Fruit fly (Drosophila melanogaster) whole organism, embryonic: ENCODE results near the gene Send2.

Experiments
- CG10543 ChIP-seq: fragments of 200-800 bp; sonication (Bioruptor generic); optimal IDR thresholded peaks from 3 replicates; lab custom pipeline; 2017; ENCODE audit warnings: missing biosample characterization, mild to moderate bottlenecking, missing genetic modification characterization, moderate library complexity
- CG10979 ChIP-seq: fragments of 200-800 bp; sonication (Bioruptor generic); optimal IDR thresholded peaks from 2 replicates; lab custom pipeline; 2018; ENCODE audit warnings: missing biosample characterization, mild to moderate bottlenecking, missing genetic modification characterization, moderate library complexity
- CG11093 ChIP-seq: fragments of 200-800 bp; sonication (Bioruptor generic); IDR thresholded peaks from 3 replicates; pipeline ENCODE4 v1.3.6; 2022; ENCODE audit warnings: missing biosample characterization, missing genetic modification characterization
- CG14667 ChIP-seq: fragments of 200-800 bp; sonication (Bioruptor generic); IDR thresholded peaks from 2 replicates; pipeline ENCODE4 v1.3.6; 2022; ENCODE audit warnings: missing biosample characterization, missing genetic modification characterization
- CG1529 ChIP-seq: fragments of 200-800 bp; sonication (Bioruptor generic); optimal IDR thresholded peaks from 3 replicates; lab custom pipeline; 2018; ENCODE audit warnings: missing biosample characterization, missing genetic modification characterization
- CG15479 ChIP-seq: fragments of 200-800 bp; sonication (Bioruptor generic); optimal IDR thresholded peaks from 3 replicates; lab custom pipeline; 2019; ENCODE audit warnings: missing biosample characterization, mild to moderate bottlenecking, missing genetic modification characterization, moderate library complexity
- CG17328 ChIP-seq: fragments of 200-800 bp; sonication (Bioruptor generic); IDR thresholded peaks from 2 replicates; pipeline ENCODE4 v1.3.6; 2022; ENCODE audit warnings: missing biosample characterization, missing genetic modification characterization
- CG17385 ChIP-seq: fragments of 200-800 bp; sonication (Bioruptor generic); optimal IDR thresholded peaks from 3 replicates; lab custom pipeline; 2018; ENCODE audit warnings: missing biosample characterization, mild to moderate bottlenecking, missing genetic modification characterization
- CG17568 ChIP-seq: fragments of 200-800 bp; sonication (Bioruptor generic); optimal IDR thresholded peaks from 2 replicates; lab custom pipeline; 2018; ENCODE audit warnings: missing biosample characterization, mild to moderate bottlenecking, missing genetic modification characterization, moderate library complexity
- CG3726 ChIP-seq: fragments of 200-800 bp; sonication (Bioruptor generic); IDR thresholded peaks from 3 replicates; pipeline ENCODE4, ENCODE4 v1.3.6; 2022; ENCODE audit warnings: missing biosample characterization, missing genetic modification characterization
- CG4360 ChIP-seq: fragments of 200-800 bp; sonication (Bioruptor generic); IDR thresholded peaks from 2 replicates; pipeline ENCODE4 v1.3.6; 2022; ENCODE audit warnings: missing biosample characterization, missing genetic modification characterization
- CG7786 ChIP-seq: fragments of 200-800 bp; sonication (Bioruptor generic); optimal IDR thresholded peaks from 2 replicates; lab custom pipeline; 2016; ENCODE audit warnings: missing biosample characterization, missing genetic modification characterization
- CG7963 ChIP-seq: fragments of 200-800 bp; sonication (Bioruptor generic); IDR thresholded peaks from 3 replicates; pipeline ENCODE4 v1.3.6; 2022; ENCODE audit warnings: missing biosample characterization, missing genetic modification characterization; ENCODE audit not compliant: partially characterized antibody
- CG9932 ChIP-seq: fragments of 200-800 bp; sonication (Bioruptor generic); IDR thresholded peaks from 2 replicates; pipeline ENCODE4 v1.3.6; 2022; ENCODE audit warnings: missing biosample characterization, missing genetic modification characterization
- Dref ChIP-seq: fragments of 200-800 bp; sonication (Bioruptor generic); IDR thresholded peaks from 2 replicates; pipeline ENCODE4 v1.3.6; 2022; ENCODE audit warnings: missing biosample characterization, missing genetic modification characterization
- HLH54F ChIP-seq: fragments of 200-800 bp; sonication (Bioruptor generic); optimal IDR thresholded peaks from 3 replicates; lab custom pipeline; 2016; ENCODE audit warnings: missing biosample characterization, missing genetic modification characterization
- Hmr ChIP-seq: fragments of 200-800 bp; sonication (Bioruptor generic); optimal IDR thresholded peaks from 3 replicates; lab custom pipeline; 2017; ENCODE audit warnings: mild to moderate bottlenecking, missing biosample characterization, missing genetic modification reagents, missing genetic modification characterization
- Kr ChIP-seq: fragments of 200-800 bp; sonication (Bioruptor generic); optimal IDR thresholded peaks from 2 replicates; lab custom pipeline; 2017; ENCODE audit warnings: missing biosample characterization, mild to moderate bottlenecking, missing genetic modification characterization
- Nf-YB ChIP-seq: fragments of 200-800 bp; sonication (Bioruptor generic); optimal IDR thresholded peaks from 3 replicates; lab custom pipeline; 2019; ENCODE audit warnings: missing biosample characterization, mild to moderate bottlenecking, missing genetic modification characterization, moderate library complexity
- Rx ChIP-seq: fragments of 200-800 bp; sonication (Bioruptor generic); IDR thresholded peaks from 2 replicates; pipeline ENCODE4 v1.3.6; 2022; ENCODE audit warnings: missing biosample characterization, missing genetic modification characterization
- Side ChIP-seq: fragments of 200-800 bp; sonication (Bioruptor generic); optimal IDR thresholded peaks from 2 replicates; lab custom pipeline; 2016; ENCODE audit warnings: missing biosample characterization, missing genetic modification characterization
- Stat92E ChIP-seq, 3 experiments: fragments of >200 bp in 2 of 3; fragments of 200-800 bp in 1 of 3; sonication (Bioruptor generic) in 1 of 3; optimal IDR thresholded peaks; 2 replicates each; lab custom pipeline; 2017 to 2019; ENCODE audit warnings: missing biosample characterization in 3 of 3, missing genetic modification characterization in 3 of 3, mild to moderate bottlenecking in 1 of 3, moderate library complexity in 1 of 3
- Tbp ChIP-seq: fragments of >200 bp; optimal IDR thresholded peaks from 2 replicates; lab custom pipeline; 2018; ENCODE audit warnings: missing biosample characterization, missing genetic modification characterization
- Xrp1 ChIP-seq: fragments of 200-800 bp; sonication (Bioruptor generic); IDR thresholded peaks from 2 replicates; pipeline ENCODE4 v1.3.6; 2022; ENCODE audit warnings: missing biosample characterization, missing genetic modification characterization
- YL-1 ChIP-seq: fragments of 200-800 bp; sonication (Bioruptor generic); optimal IDR thresholded peaks from 3 replicates; lab custom pipeline; 2017; ENCODE audit warnings: missing biosample characterization, mild to moderate bottlenecking, missing genetic modification characterization
- ab ChIP-seq: fragments of 200-800 bp; sonication (Bioruptor generic); optimal IDR thresholded peaks from 2 replicates; lab custom pipeline; 2016; ENCODE audit warnings: missing biosample characterization, missing genetic modification characterization
- aop ChIP-seq: fragments of 200-800 bp; sonication (Bioruptor generic); IDR thresholded peaks from 2 replicates; pipeline ENCODE4 v1.3.6; 2022; ENCODE audit warnings: missing biosample characterization, missing genetic modification characterization
- ase ChIP-seq: fragments of 200-800 bp; sonication (Bioruptor generic); IDR thresholded peaks from 3 replicates; pipeline ENCODE4 v1.3.6; 2022; ENCODE audit warnings: missing biosample characterization, missing genetic modification characterization
- br ChIP-seq: fragments of >200 bp; optimal IDR thresholded peaks from 2 replicates; lab custom pipeline; 2017
- btn ChIP-seq: fragments of 200-800 bp; sonication (Bioruptor generic); optimal IDR thresholded peaks from 2 replicates; lab custom pipeline; 2016; ENCODE audit warnings: missing biosample characterization, missing genetic modification characterization
- ci ChIP-seq: fragments of 200-800 bp; sonication (Bioruptor generic); IDR thresholded peaks from 3 replicates; pipeline ENCODE4 v1.3.6; 2022; ENCODE audit warnings: missing biosample characterization, missing genetic modification characterization
- crp ChIP-seq, 2 experiments: fragments of 200-800 bp; sonication (Bioruptor generic); optimal IDR thresholded peaks; 2 replicates in 1 of 2; 3 replicates in 1 of 2; lab custom pipeline; 2017; ENCODE audit warnings: missing biosample characterization in 2 of 2, missing genetic modification characterization in 2 of 2, mild to moderate bottlenecking in 1 of 2, moderate library complexity in 1 of 2
- danr ChIP-seq: fragments of 200-800 bp; sonication (Bioruptor generic); IDR thresholded peaks from 2 replicates; pipeline ENCODE4 v1.3.6; 2022; ENCODE audit warnings: missing biosample characterization, missing genetic modification characterization
- dm ChIP-seq: fragments of 200-800 bp; sonication (Bioruptor generic); optimal IDR thresholded peaks from 3 replicates; lab custom pipeline; 2016; ENCODE audit warnings: missing biosample characterization, missing genetic modification characterization
- ewg ChIP-seq: fragments of 200-800 bp; sonication (Bioruptor generic); optimal IDR thresholded peaks from 3 replicates; lab custom pipeline; 2017; ENCODE audit warnings: mild to moderate bottlenecking, missing biosample characterization, missing genetic modification reagents, missing genetic modification characterization
- fru ChIP-seq: fragments of >200 bp; optimal IDR thresholded peaks from 2 replicates; lab custom pipeline; 2017
- grau ChIP-seq: fragments of 200-800 bp; optimal IDR thresholded peaks from 3 replicates; lab custom pipeline; 2019; ENCODE audit warnings: missing biosample characterization, mild to moderate bottlenecking, missing genetic modification characterization, moderate library complexity
- kni ChIP-seq: fragments of 200-800 bp; sonication (Bioruptor generic); optimal IDR thresholded peaks from 3 replicates; lab custom pipeline; 2017; ENCODE audit warnings: mild to moderate bottlenecking, missing biosample characterization, missing genetic modification reagents, missing genetic modification characterization
- mirr ChIP-seq: fragments of 200-800 bp; sonication (Bioruptor generic); optimal IDR thresholded peaks from 3 replicates; lab custom pipeline; 2018; ENCODE audit warnings: missing biosample characterization, mild to moderate bottlenecking, missing genetic modification characterization
- mld ChIP-seq: fragments of 200-800 bp; sonication (Bioruptor generic); IDR thresholded peaks from 3 replicates; pipeline ENCODE4 v1.3.6; 2022; ENCODE audit warnings: missing biosample characterization, missing genetic modification characterization; ENCODE audit not compliant: partially characterized antibody
- pho ChIP-seq: fragments of 200-800 bp; sonication (Bioruptor generic); optimal IDR thresholded peaks from 2 replicates; lab custom pipeline; 2016; ENCODE audit warnings: missing biosample characterization, missing genetic modification characterization
- pita ChIP-seq: fragments of 200-800 bp; sonication (Bioruptor generic); optimal IDR thresholded peaks from 2 replicates; lab custom pipeline; 2017; ENCODE audit warnings: missing biosample characterization, mild to moderate bottlenecking, missing genetic modification characterization
- pum ChIP-seq: fragments of 200-800 bp; sonication (Bioruptor generic); optimal IDR thresholded peaks from 2 replicates; lab custom pipeline; 2016; ENCODE audit warnings: missing biosample characterization, missing genetic modification characterization
- schlank ChIP-seq: fragments of 200-800 bp; sonication (Bioruptor generic); optimal IDR thresholded peaks from 2 replicates; lab custom pipeline; 2018; ENCODE audit warnings: missing biosample characterization, mild to moderate bottlenecking, missing genetic modification characterization
- stc ChIP-seq: fragments of 200-800 bp; sonication (Bioruptor generic); IDR thresholded peaks from 2 replicates; pipeline ENCODE4 v1.3.6; 2022; ENCODE audit warnings: missing biosample characterization, missing genetic modification characterization
- tin ChIP-seq: fragments of 200-800 bp; sonication (Bioruptor generic); optimal IDR thresholded peaks from 3 replicates; lab custom pipeline; 2016; ENCODE audit warnings: missing biosample characterization, missing genetic modification characterization
- tio ChIP-seq: fragments of 200-800 bp; sonication (Bioruptor generic); optimal IDR thresholded peaks from 2 replicates; lab custom pipeline; 2017; ENCODE audit warnings: missing biosample characterization, missing genetic modification characterization, inconsistent platforms
- toy ChIP-seq: fragments of 200-800 bp; sonication (Bioruptor generic); IDR thresholded peaks from 2 replicates; pipeline ENCODE4 v1.3.6; 2022; ENCODE audit warnings: missing biosample characterization, missing genetic modification characterization
- yki ChIP-seq: fragments of >200 bp; optimal IDR thresholded peaks from 3 replicates; lab custom pipeline; 2018
- z ChIP-seq: fragments of 200-800 bp; sonication (Bioruptor generic); IDR thresholded peaks from 3 replicates; pipeline ENCODE4 v1.3.6; 2022; ENCODE audit warnings: missing biosample characterization, missing genetic modification characterization
- zen2 ChIP-seq: fragments of 200-800 bp; sonication (Bioruptor generic); IDR thresholded peaks from 3 replicates; pipeline ENCODE4 v1.3.6; 2022; ENCODE audit warnings: missing biosample characterization, missing genetic modification characterization; ENCODE audit not compliant: partially characterized antibody
- zf30C ChIP-seq: fragments of 200-800 bp; sonication (Bioruptor generic); optimal IDR thresholded peaks from 3 replicates; lab custom pipeline; 2018; ENCODE audit warnings: missing biosample characterization, mild to moderate bottlenecking, missing genetic modification characterization

The Send2 gene

DNA sequence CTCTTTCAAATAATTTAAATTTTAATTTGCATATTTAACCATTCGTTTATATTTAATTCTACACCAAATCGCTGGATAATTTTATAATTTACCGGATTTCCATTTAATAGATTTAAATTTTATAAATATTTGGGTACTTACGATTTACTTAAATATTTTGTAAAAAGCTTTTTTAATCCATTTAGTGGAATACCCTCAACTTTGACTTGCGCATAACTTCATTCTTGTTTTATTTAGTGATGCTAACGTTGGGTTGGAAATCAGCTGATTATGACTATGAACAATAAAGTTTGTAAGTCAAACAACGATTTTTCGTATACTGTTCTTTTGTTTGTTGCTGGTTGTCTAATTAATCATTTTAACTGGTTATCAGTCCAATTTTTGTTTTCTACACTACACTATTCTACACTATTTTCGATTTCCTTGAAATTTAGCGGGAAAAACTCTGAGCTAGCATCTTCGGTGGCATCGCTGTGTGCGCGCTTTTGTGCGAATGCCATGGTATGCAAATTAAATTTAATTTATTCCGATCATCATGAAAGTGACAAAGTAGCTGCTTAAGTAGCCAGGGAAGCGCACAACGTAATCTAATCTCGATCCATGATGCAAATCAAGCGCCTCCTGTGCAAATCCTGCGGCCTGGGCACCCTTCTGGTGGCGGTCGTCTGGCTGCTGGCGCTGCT, 12.4 kb upstream of the Send2 start, which contains the start of gene Pgant35A (continued):
- no peak for TF ChIP-seq CG7963 (GFP tag; lab: Robert Waterston, UW)
- peak; percentile 11 for TF ChIP-seq Side (GFP tag; lab: Kevin White, UChicago)
- no peak for TF ChIP-seq tio
- TF ChIP-seq zf30C (GFP tag; lab: Kevin White, UChicago), result no peak
- TF ChIP-seq crp (GFP tag; optimal IDR thresholded peaks at IDR 0.05; lab: Kevin White, UChicago), result peak; percentile 45 to 89
- no peak for TF ChIP-seq schlank (tag; lab: Kevin White, UChicago)
- TF ChIP-seq stc, result no peak
- peak; percentile 47 for TF ChIP-seq CG17385 (GFP tag; lab: Kevin White, UChicago)
- peak; percentile 43; the same call in 1 of the 2 replicates for TF ChIP-seq Xrp1 (GFP tag; lab: Robert Waterston, UW)
- peak; percentile 49 for TF ChIP-seq pho (GFP tag; lab: Kevin White, UChicago)
- TF ChIP-seq ase, result no peak
- TF ChIP-seq Hmr, result peak; percentile 47
- TF ChIP-seq pum, result no peak
- peak; percentile 50 for TF ChIP-seq CG7786 (GFP tag; lab: Kevin White, UChicago)
- no peak for TF ChIP-seq CG3726
- peak; percentile 58 for TF ChIP-seq grau
- no peak for TF ChIP-seq btn (GFP tag; lab: Kevin White, UChicago)
- no peak for TF ChIP-seq Stat92E (GFP tag; optimal IDR thresholded peaks at IDR 0.05; lab: Kevin White, UChicago)
- TF ChIP-seq br (lab: Kevin White, UChicago), result no peak
- TF ChIP-seq aop (GFP tag; lab: Robert Waterston, UW), result no peak
- TF ChIP-seq CG11093 (GFP tag; lab: Robert Waterston, UW), result no peak
- TF ChIP-seq CG17328 (GFP tag; lab: Robert Waterston, UW), result no peak
- no peak for TF ChIP-seq ci (GFP tag; lab: Robert Waterston, UW)
- peak; percentile 41 for TF ChIP-seq Nf-YB (GFP tag; lab: Kevin White, UChicago)
- no peak for TF ChIP-seq dm (GFP tag; lab: Kevin White, UChicago)
- TF ChIP-seq CG14667 (GFP tag; lab: Robert Waterston, UW), result no peak
- no peak for TF ChIP-seq z
- no peak for TF ChIP-seq toy (GFP tag; lab: Robert Waterston, UW)
- TF ChIP-seq zen2 (GFP tag; lab: Robert Waterston, UW), result no peak
- no peak for TF ChIP-seq tin
- TF ChIP-seq danr (GFP tag; lab: Robert Waterston, UW), result no peak
- TF ChIP-seq YL-1, result peak; percentile 39
- no peak for TF ChIP-seq CG17568 (GFP tag; lab: Kevin White, UChicago)
- TF ChIP-seq Dref (GFP tag; lab: Robert Waterston, UW), result no peak
- peak; percentile 49 for TF ChIP-seq CG9932 (GFP tag; lab: Robert Waterston, UW)
- TF ChIP-seq pita (GFP tag; lab: Kevin White, UChicago), result no peak
- no peak for TF ChIP-seq ab (GFP tag; lab: Kevin White, UChicago)
- TF ChIP-seq kni (GFP tag; lab: Kevin White, UChicago), result no peak
- peak; percentile 47 for TF ChIP-seq CG10543
- TF ChIP-seq HLH54F, result peak; percentile 31
- TF ChIP-seq yki (lab: Kevin White, UChicago), result no peak
- TF ChIP-seq fru, result no peak
- TF ChIP-seq mld (GFP tag; lab: Robert Waterston, UW), result no peak
- no peak for TF ChIP-seq mirr (GFP tag; lab: Kevin White, UChicago)
- no peak for TF ChIP-seq Tbp (GFP tag; lab: Kevin White, UChicago)
- TF ChIP-seq Kr (GFP tag; lab: Kevin White, UChicago), result no peak
- no peak for TF ChIP-seq CG1529 (GFP tag; lab: Kevin White, UChicago)
- peak; percentile 98 for TF ChIP-seq ewg (GFP tag; lab: Kevin White, UChicago)
- peak; percentile 19 for TF ChIP-seq CG10979
- peak; percentile 14 for TF ChIP-seq CG15479 (GFP tag; lab: Kevin White, UChicago)
- TF ChIP-seq CG4360 (GFP tag; lab: Robert Waterston, UW), result no peak
- TF ChIP-seq Rx (GFP tag; lab: Robert Waterston, UW), result no peak
